Worm (Caenorhabditis elegans): ENCODE results near the gene apc-10.

ce11 chrV:10472901-10473774 lies 47.0 kb upstream of the apc-10 start:
- TF ChIP-seq flt-1 (GFP tag; IDR thresholded peaks at IDR 0.05): no peak
- TF ChIP-seq ztf-29 (GFP tag; IDR thresholded peaks at IDR 0.05): no peak
- TF ChIP-seq klf-2 (GFP tag; conservative IDR thresholded peaks at IDR 0.05): no peak
- no peak for TF ChIP-seq ztf-23 (GFP tag; IDR thresholded peaks at IDR 0.05)
- no peak for TF ChIP-seq med-1 (GFP tag; optimal IDR thresholded peaks at IDR 0.05; ENCODE audit: insufficient read depth)
- TF ChIP-seq T22C8.4 (GFP tag; IDR thresholded peaks at IDR 0.05): no peak
